Worm (Caenorhabditis elegans) whole organism, young adult: ENCODE measurements around the gene cec-6.

Source experiments
- F22D6.2 ChIP-seq: sonication (generic microtip); optimal IDR thresholded peaks from 2 replicates; lab custom pipeline; 2016; ENCODE audit warnings: mild to moderate bottlenecking, missing genetic modification characterization, missing compliant biosample characterization
- akir-1 ChIP-seq: fragments of 200-800 bp; sonication (Bioruptor generic); optimal IDR thresholded peaks from 2 replicates; lab custom pipeline; 2018; ENCODE audit warnings: mild to moderate bottlenecking, missing genetic modification characterization, moderate library complexity, missing compliant biosample characterization
- ceh-27 ChIP-seq: fragments of 200-800 bp; sonication (Bioruptor generic); optimal IDR thresholded peaks from 2 replicates; lab custom pipeline; 2018; ENCODE audit warnings: mild to moderate bottlenecking, missing genetic modification characterization, moderate library complexity, missing compliant biosample characterization
- egrh-3 ChIP-seq: fragments of 200-800 bp; sonication (Bioruptor generic); IDR thresholded peaks from 2 replicates; pipeline ENCODE4 v1.3.6; 2022; ENCODE audit warnings: missing genetic modification reagents, missing genetic modification characterization, missing compliant biosample characterization
- lsy-27 ChIP-seq: sonication (generic microtip); optimal IDR thresholded peaks from 2 replicates; lab custom pipeline; 2017; ENCODE audit warnings: missing genetic modification characterization, mild to moderate bottlenecking, missing compliant biosample characterization, antibody characterized with exemption, missing genotype, borderline replicate concordance; ENCODE audit not compliant: insufficient read depth
- mxl-1 ChIP-seq: sonication (generic microtip); optimal IDR thresholded peaks from 2 replicates; lab custom pipeline; 2016; ENCODE audit warnings: missing genetic modification characterization, missing compliant biosample characterization
- pha-4 ChIP-seq: fragments of 150-350 bp; sonication (generic microtip); optimal IDR thresholded peaks from 2 replicates; lab custom pipeline; 2014; ENCODE audit warnings: missing biosample characterization, missing genetic modification reagents, missing genetic modification characterization

DNA sequence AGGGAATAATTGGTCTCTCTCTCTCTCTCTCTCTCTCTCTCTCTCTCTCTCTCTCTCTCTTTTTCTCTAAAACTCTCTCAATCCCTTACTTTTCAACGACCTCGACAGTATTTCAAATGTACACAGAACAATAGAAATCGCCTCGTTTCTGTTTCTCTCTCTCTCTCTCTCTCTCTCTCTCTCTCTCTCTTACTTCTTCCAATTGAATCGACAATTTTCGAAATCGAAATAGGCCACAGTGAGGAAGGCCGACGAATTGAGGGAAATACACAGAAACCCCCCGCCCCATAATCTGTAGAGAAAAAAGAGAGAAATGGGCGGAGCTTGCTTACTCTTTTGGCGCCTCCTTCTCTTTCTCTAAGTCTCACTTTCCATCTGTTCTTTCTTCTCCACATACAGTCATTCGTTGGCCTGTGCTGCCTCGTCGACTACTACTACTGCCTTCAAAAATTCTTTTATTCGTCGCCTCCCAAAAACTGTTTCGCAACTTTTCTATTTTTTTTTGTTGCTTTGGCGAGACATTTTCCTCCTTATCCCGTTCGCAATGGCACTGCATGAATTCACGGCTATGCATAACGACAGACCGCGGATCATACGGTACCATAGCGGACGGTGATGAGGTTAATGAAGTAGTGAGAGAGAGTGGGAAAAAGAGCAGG lies 17.0 kb downstream of the cec-6 start:
- TF ChIP-seq pha-4 (no peak), egrh-3 (GFP tag; lab: Robert Waterston, UW) (no peak), mxl-1 (no peak), F22D6.2 (tag; lab: Kevin White, UChicago) (no peak), akir-1 (GFP tag; lab: Kevin White, UChicago) (no peak), ceh-27 (GFP tag; lab: Kevin White, UChicago) (peak; percentile 2), lsy-27 (tag; lab: Kevin White, UChicago) (no peak)
